Worm (Caenorhabditis elegans) whole organism, mixed stage, embryonic: ENCODE results near the gene T19D12.2.

Experiments used
- M03D4.4 ChIP-seq: sonication (generic microtip); optimal IDR thresholded peaks from 2 replicates; lab custom pipeline; 2017; ENCODE audit warnings: mild to moderate bottlenecking, missing genetic modification characterization, missing compliant biosample characterization
- hlh-1 ChIP-seq: fragments of 150-350 bp; optimal IDR thresholded peaks from 2 replicates; lab custom pipeline; 2014; ENCODE audit warnings: missing biosample characterization, missing genetic modification reagents, missing genetic modification characterization
- lsy-2 ChIP-seq: fragments of 150-350 bp; optimal IDR thresholded peaks from 2 replicates; lab custom pipeline; 2014; ENCODE audit warnings: missing biosample characterization, missing genetic modification characterization
- nhr-76 ChIP-seq: sonication (generic microtip); optimal IDR thresholded peaks from 2 replicates; lab custom pipeline; 2017; ENCODE audit warnings: missing biosample characterization, missing genetic modification characterization

- TF ChIP-seq nhr-76 (tag; lab: Kevin White, UChicago) (no peak), M03D4.4 (no peak), hlh-1 (no peak), lsy-2 (tag; lab: Kevin White, UChicago) (no peak)
These were observed 19.0 kb upstream of the T19D12.2 start for ce11 chrII:6642180-6642579.
